Worm (Caenorhabditis elegans) whole organism, early embryonic: ENCODE measurements around the gene puf-5.

ENCODE experiments used
- F13C5.2 ChIP-seq: sonication (generic microtip); optimal IDR thresholded peaks from 2 replicates; lab custom pipeline; 2017; ENCODE audit warnings: mild to moderate bottlenecking, missing genetic modification characterization, inconsistent platforms, missing compliant biosample characterization
- ama-1 ChIP-seq: fragments of 150-350 bp; optimal IDR thresholded peaks from 2 replicates; lab custom pipeline; 2014
- hnd-1 ChIP-seq: sonication (generic microtip); optimal IDR thresholded peaks from 2 replicates; lab custom pipeline; 2016; ENCODE audit warnings: missing genetic modification characterization, missing compliant biosample characterization
- sea-1 ChIP-seq: fragments of 200-800 bp; sonication (Bioruptor generic); conservative IDR thresholded peaks from 2 replicates; pipeline ENCODE4 v1.3.6; 2022; ENCODE audit warnings: missing genetic modification characterization, missing compliant biosample characterization

ce11 chrII:8612470-8612869 lies 37.1 kb downstream of the puf-5 start, which contains the start of gene T22C8.1:
- TF ChIP-seq ama-1 (no peak), F13C5.2 (tag; lab: Kevin White, UChicago) (no peak), hnd-1 (tag; lab: Kevin White, UChicago) (no peak), sea-1 (GFP tag; lab: Robert Waterston, UW) (no peak)
